Worm (Caenorhabditis elegans): ENCODE results near the gene T10F2.2.
"Not testable (repeated sequence)": the region's sequence is repeated elsewhere in the genome, so short reads cannot be mapped to it uniquely, and the experiment has no call there.

T10F2.2 gene

DNA sequence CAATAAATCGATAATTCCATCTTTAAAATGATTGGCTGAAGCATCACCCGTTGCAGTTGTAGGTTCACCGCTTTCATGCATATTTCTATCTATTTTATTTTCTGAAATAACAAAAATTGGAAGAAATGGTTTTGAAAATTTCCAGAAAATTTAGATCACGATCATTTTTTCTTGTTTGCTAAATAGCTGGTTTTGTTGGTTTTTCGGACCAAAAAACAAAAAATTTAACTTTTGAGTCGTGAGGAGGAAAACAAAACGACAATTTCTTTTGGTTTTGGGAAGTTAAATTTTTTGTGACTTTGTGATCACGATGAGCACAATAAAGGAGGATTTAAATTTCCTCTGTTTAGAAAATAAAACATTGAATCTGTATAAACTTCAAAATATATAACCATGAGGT lies at the start of gene T10F2.2:
TSS of gene T10F2.2 (minus strand) at position 101 of the 400 bp plus-strand sequence.
- TF ChIP-seq elt-1 (tag; optimal IDR thresholded peaks at IDR 0.05) (no peak), mbf-1 (tag; optimal IDR thresholded peaks at IDR 0.05) (no peak), nhr-23 (tag; optimal IDR thresholded peaks at IDR 0.05) (no peak), mdl-1 (tag; optimal IDR thresholded peaks at IDR 0.05) (no peak), ztf-4 (tag; optimal IDR thresholded peaks at IDR 0.05) (no peak), F13H6.1 (tag; optimal IDR thresholded peaks at IDR 0.05) (no peak), skn-1 (tag; optimal IDR thresholded peaks at IDR 0.05) (no peak), peb-1 (tag; optimal IDR thresholded peaks at IDR 0.05) (no peak)

DNA sequence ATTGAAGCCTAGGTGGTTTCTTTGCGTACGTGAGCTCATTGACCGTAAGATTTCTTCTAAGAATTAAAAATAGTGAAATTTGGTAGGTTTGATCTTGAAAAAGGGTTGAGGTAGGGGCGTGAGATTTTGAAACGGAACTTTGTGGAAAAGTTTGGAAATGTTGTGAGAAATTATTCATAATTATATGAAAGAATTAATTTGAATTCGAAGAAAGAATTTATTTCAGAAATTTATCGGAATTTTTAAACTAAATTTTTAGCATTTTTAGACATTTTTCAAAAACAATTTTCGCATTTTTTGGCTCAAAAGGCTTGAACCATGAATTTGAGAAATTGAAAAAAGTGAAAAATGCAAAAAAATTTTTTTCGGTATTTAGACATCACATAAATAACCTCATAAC lies 49.1 kb upstream of the T10F2.2 start:
- TF ChIP-seq fos-1 (tag; optimal IDR thresholded peaks at IDR 0.05) (no peak), sma-3 (GFP tag; optimal IDR thresholded peaks at IDR 0.05) (no peak), ZK546.5 (tag; optimal IDR thresholded peaks at IDR 0.05) (no peak), ceh-16 (tag; optimal IDR thresholded peaks at IDR 0.05) (no peak), dmd-4 (tag; optimal IDR thresholded peaks at IDR 0.05) (no peak), nhr-10 (tag; optimal IDR thresholded peaks at IDR 0.05) (no peak), mbf-1 (tag; optimal IDR thresholded peaks at IDR 0.05) (no peak), ztf-4 (tag; optimal IDR thresholded peaks at IDR 0.05) (no peak), gmeb-1 (tag; optimal IDR thresholded peaks at IDR 0.05) (no peak), lsy-2 (tag; optimal IDR thresholded peaks at IDR 0.05) (no peak), zag-1 (tag; optimal IDR thresholded peaks at IDR 0.05) (no peak), unc-39 (tag; optimal IDR thresholded peaks at IDR 0.05) (no peak), unc-55 (GFP tag; optimal IDR thresholded peaks at IDR 0.05) (no peak), lin-11 (tag; optimal IDR thresholded peaks at IDR 0.05) (no peak), nhr-129 (tag; optimal IDR thresholded peaks at IDR 0.05) (no peak)

DNA sequence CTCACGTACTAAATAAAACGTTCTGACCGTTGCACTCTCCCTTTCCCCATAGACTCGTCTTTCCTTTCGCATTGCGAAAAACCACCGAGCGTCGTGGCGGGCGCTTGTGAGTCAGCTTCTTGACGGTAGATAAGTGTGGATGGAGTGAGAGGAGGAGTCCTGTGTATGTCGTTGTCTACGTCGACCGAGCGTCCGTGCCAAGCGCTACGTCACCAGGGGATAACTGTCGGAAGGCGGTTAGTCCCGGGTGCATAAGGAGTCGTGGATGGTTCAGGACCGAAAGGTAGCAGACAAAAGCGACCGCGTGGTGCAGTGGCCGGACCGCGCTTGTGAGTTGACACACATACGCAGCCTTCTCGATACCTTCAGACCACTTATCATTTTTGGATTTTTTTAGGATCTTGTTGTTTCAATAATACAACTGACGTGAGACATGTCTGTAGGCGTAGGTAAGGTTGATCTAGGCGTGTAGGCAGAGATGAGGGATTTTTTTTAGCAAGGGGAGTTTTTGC lies 46.1 kb upstream of the T10F2.2 start:
- TF ChIP-seq nhr-129 (tag; optimal IDR thresholded peaks at IDR 0.05) (peak; percentile 37), egl-27 (tag; optimal IDR thresholded peaks at IDR 0.05) (peak; percentile 7), crh-2 (tag; optimal IDR thresholded peaks at IDR 0.05) (peak; percentile 18), unc-55 (GFP tag; optimal IDR thresholded peaks at IDR 0.05) (peak; percentile 10), lsy-2 (tag; optimal IDR thresholded peaks at IDR 0.05) (peak in 1 of 2 experiments; percentile 58), nhr-21 (tag; optimal IDR thresholded peaks at IDR 0.05) (peak; percentile 65), F13H6.1 (tag; optimal IDR thresholded peaks at IDR 0.05) (peak; percentile 58), fos-1 (tag; optimal IDR thresholded peaks at IDR 0.05) (peak; percentile 63), sma-9 (GFP tag; optimal IDR thresholded peaks at IDR 0.05) (peak; percentile 52), lin-13 (GFP tag; optimal IDR thresholded peaks at IDR 0.05) (peak; percentile 25), gmeb-1 (tag; optimal IDR thresholded peaks at IDR 0.05) (peak; percentile 21)
- TF ChIP-seq sma-9 (tag; optimal IDR thresholded peaks at IDR 0.05), result not testable (repeated sequence)

DNA sequence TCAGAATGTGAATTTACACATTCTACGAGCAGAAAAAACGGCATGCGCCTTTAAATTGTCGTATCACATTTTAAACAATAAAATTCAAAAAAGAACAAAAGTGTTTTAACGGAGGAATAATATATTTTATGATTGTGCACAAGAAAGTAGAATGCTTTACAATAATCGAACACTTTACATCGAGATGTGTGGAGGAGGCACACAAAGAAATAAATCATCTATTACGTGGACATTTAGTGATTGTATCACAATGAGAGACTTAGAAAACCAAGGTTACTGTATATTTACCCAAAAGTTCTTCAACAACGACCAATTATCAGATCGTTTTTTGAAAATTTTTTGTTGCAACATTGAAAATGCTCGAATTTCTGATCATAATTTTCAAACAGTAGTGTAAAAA lies 45.2 kb upstream of the T10F2.2 start:
- TF ChIP-seq unc-39 (tag; optimal IDR thresholded peaks at IDR 0.05) (no peak), nhr-237 (tag; optimal IDR thresholded peaks at IDR 0.05) (no peak), nhr-12 (tag; optimal IDR thresholded peaks at IDR 0.05) (no peak), sma-3 (GFP tag; optimal IDR thresholded peaks at IDR 0.05) (no peak), lsy-2 (tag; optimal IDR thresholded peaks at IDR 0.05) (no peak), blmp-1 (tag; optimal IDR thresholded peaks at IDR 0.05; ENCODE audit: insufficient read depth) (no peak)

DNA sequence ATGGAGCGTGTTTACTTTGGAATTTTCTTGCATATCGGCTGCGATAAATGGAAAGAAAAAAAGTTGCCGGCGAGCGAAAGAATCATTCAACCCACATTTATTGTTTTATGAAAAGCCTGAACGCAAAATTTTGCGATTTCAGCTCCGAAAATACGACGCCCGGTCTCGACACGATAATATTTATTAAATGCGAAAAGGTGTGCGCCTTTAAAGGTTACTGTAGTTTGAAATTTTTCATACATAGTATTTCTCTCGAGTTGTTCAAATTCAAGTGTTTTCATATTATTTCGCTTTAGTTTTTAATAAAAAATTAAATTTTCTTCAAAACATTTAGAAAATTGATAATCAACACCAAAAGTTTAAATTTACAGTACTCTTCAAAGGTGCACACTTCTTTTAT lies 43.9 kb upstream of the T10F2.2 start, which contains the start of gene syx-16:
TSS of gene syx-16 (minus strand) at position 118 of the 400 bp plus-strand sequence.
- TF ChIP-seq lsy-2 (tag; optimal IDR thresholded peaks at IDR 0.05) (peak in 1 of 2 experiments; percentile 8), R02D3.7 (tag; optimal IDR thresholded peaks at IDR 0.05) (no peak)

DNA sequence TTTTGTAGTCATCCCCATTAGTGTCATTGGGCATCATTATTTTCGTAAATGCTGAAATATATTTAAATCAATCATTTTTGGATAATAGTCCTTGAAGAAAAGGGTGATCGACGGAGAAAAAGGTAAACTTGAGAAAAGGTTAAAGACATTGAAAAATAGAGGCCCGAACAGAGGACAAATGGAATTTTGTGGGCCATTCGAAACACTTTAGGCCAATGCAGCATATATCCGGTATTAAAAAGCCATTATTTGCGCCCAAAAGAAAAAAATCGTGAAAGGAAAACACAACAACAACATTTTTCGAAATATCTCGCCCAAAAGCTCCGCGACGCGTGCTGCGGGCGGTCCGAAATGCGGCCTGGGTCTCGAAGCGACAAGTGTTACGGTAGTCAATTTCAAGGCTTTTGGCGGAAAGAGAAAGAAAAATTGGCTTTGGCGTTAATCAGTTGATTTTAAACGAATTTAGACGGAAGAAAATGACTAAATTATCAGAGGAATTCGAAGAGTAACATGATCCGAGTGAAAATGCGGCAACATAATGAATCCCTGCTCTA lies 41.8 kb upstream of the T10F2.2 start, which contains the start of gene morc-1:
TSS of gene morc-1 (minus strand) at position 51 of the 554 bp plus-strand sequence.
- no peak for TF ChIP-seq ZK546.5 (tag; optimal IDR thresholded peaks at IDR 0.05)
- no peak for TF ChIP-seq mdl-1 (tag; optimal IDR thresholded peaks at IDR 0.05)
- no peak for TF ChIP-seq ztf-11 (tag; optimal IDR thresholded peaks at IDR 0.05)
- no peak for TF ChIP-seq mab-5 (tag; optimal IDR thresholded peaks at IDR 0.05)
- no peak for TF ChIP-seq Y55F3AM.14 (GFP tag; optimal IDR thresholded peaks at IDR 0.05)
- TF ChIP-seq lin-13 (GFP tag; optimal IDR thresholded peaks at IDR 0.05), result no peak
- no peak for TF ChIP-seq sma-3 (GFP tag; optimal IDR thresholded peaks at IDR 0.05)
- TF ChIP-seq nhr-25 (tag; optimal IDR thresholded peaks at IDR 0.05), result no peak
- no peak for TF ChIP-seq skn-1 (tag; optimal IDR thresholded peaks at IDR 0.05)
- no peak for TF ChIP-seq fos-1 (tag; optimal IDR thresholded peaks at IDR 0.05)
- no peak for TF ChIP-seq unc-55 (GFP tag; optimal IDR thresholded peaks at IDR 0.05)
- no peak for TF ChIP-seq alr-1 (tag; optimal IDR thresholded peaks at IDR 0.05)
- no peak for TF ChIP-seq elt-3 (tag; optimal IDR thresholded peaks at IDR 0.05)
- TF ChIP-seq nhr-6 (tag; optimal IDR thresholded peaks at IDR 0.05), result no peak

All from whole organism, L2 larva.